Fruit fly (Drosophila melanogaster): Measurements from ENCODE around the gene CG12506.

The CG12506 gene

DNA sequence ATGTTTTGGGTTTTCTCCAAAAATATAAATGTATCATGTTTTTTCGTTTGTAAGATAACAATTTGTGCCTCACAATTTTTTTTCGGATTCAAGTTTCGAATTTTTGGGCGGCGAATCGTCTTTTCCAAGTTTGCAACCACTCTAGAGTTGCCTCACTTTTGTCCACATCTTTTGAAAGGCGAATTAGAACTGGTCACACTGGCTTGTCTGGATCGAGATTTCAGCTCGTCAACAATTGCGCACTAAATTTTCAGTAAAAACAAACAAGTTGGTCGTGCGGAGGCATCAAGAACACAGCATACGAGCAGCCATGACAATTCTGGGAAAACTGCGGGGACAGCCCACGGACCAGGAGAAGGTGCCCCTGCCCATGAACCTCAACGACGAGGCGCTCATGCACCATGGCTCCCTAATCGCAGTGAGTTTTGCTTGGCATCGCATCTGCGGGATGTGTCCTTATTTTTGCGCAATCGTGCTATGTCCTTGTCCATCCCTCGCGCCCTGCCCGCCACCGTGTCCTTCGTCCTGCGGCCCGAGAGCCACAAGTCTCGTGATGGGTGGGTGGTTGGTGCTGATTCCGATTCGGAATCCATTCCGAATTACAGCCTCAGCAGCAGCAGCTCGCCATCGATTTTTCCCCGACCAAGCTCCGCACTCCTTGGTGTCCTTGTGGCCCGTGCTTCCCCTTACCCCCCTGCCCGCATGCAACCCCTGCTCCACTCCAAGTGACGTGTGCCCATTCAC lies 48.1 kb downstream of the CG12506 start, which contains the start of gene CG3662 (continued):
- no peak for TF ChIP-seq Fer2 (tag; optimal IDR thresholded peaks at IDR 0.05)
- TF ChIP-seq grau (tag; optimal IDR thresholded peaks at IDR 0.05) = peak; percentile 19
- TF ChIP-seq CG11093 (GFP tag; IDR thresholded peaks at IDR 0.05) = no peak
- no peak for TF ChIP-seq B-H1 (GFP tag; IDR thresholded peaks at IDR 0.05)
- peak; percentile 69 for TF ChIP-seq MBD-R2 (GFP tag; IDR thresholded peaks at IDR 0.05)
- TF ChIP-seq stwl (tag; optimal IDR thresholded peaks at IDR 0.05) = peak; percentile 69
- 0 out of 2 replicates have a peak, but pooled peaks have one; percentile 9 for TF ChIP-seq ssp (GFP tag; IDR thresholded peaks at IDR 0.05)
- no peak for TF ChIP-seq Sox100B (GFP tag; optimal IDR thresholded peaks at IDR 0.05)
- peak; percentile 43; the same call in 1 of the 3 replicates for TF ChIP-seq CG34422 (GFP tag; IDR thresholded peaks at IDR 0.05)
- no peak for TF ChIP-seq lilli (GFP tag; optimal IDR thresholded peaks at IDR 0.05)
- no peak for TF ChIP-seq CG7372 (GFP tag; IDR thresholded peaks at IDR 0.05)
- TF ChIP-seq CG17328 (GFP tag; IDR thresholded peaks at IDR 0.05) = no peak
- TF ChIP-seq wor (GFP tag; IDR thresholded peaks at IDR 0.05) = no peak
- no peak for TF ChIP-seq oc (tag; optimal IDR thresholded peaks at IDR 0.05)
- 0 out of 2 replicates have a peak, but pooled peaks have one; percentile 32 for TF ChIP-seq CG32767 (GFP tag; IDR thresholded peaks at IDR 0.05)
- peak; percentile 72; the same call in 2 of the 3 replicates for TF ChIP-seq ci (GFP tag; IDR thresholded peaks at IDR 0.05)
- no peak for TF ChIP-seq ara (GFP tag; IDR thresholded peaks at IDR 0.05)
- peak; percentile 87 for TF ChIP-seq crol (GFP tag; IDR thresholded peaks at IDR 0.05)
- peak; percentile 63 for TF ChIP-seq CG14710 (tag; optimal IDR thresholded peaks at IDR 0.05)
- no peak for TF ChIP-seq CG17385 (GFP tag; optimal IDR thresholded peaks at IDR 0.05)
- peak; percentile 40 for TF ChIP-seq CG13894 (tag; optimal IDR thresholded peaks at IDR 0.05)
- TF ChIP-seq CG10267 (tag; optimal IDR thresholded peaks at IDR 0.05) = peak; percentile 55
- no peak for TF ChIP-seq hb (GFP tag; IDR thresholded peaks at IDR 0.05; ENCODE audit: partially characterized antibody)
- TF ChIP-seq CG10147 (GFP tag; optimal IDR thresholded peaks at IDR 0.05) = peak; percentile 1
- peak; percentile 97 for TF ChIP-seq CG13624 (GFP tag; optimal IDR thresholded peaks at IDR 0.05)
- TF ChIP-seq CG8359 (GFP tag; optimal IDR thresholded peaks at IDR 0.05; ENCODE audit: borderline replicate concordance) = no peak
- TF ChIP-seq MESR4 (GFP tag; optimal IDR thresholded peaks at IDR 0.05) = peak; percentile 97
- no peak for TF ChIP-seq D19B (GFP tag; optimal IDR thresholded peaks at IDR 0.05)
- no peak for TF ChIP-seq CG8281 (tag; optimal IDR thresholded peaks at IDR 0.05)
- TF ChIP-seq knrl (GFP tag; IDR thresholded peaks at IDR 0.05; ENCODE audit: partially characterized antibody) = peak; percentile 40; the same call in 1 of the 3 replicates
- TF ChIP-seq kah (GFP tag; optimal IDR thresholded peaks at IDR 0.05) = no peak
- TF ChIP-seq onecut (GFP tag; IDR thresholded peaks at IDR 0.05) = peak; percentile 99
- no peak for TF ChIP-seq CG9727 (GFP tag; optimal IDR thresholded peaks at IDR 0.05)
- TF ChIP-seq CG10979 (tag; optimal IDR thresholded peaks at IDR 0.05) = no peak
- TF ChIP-seq CG9876 (GFP tag; optimal IDR thresholded peaks at IDR 0.05) = no peak
- no peak for TF ChIP-seq Bdp1 (GFP tag; optimal IDR thresholded peaks at IDR 0.05)
- peak; percentile 40 for TF ChIP-seq CTCF (GFP tag; optimal IDR thresholded peaks at IDR 0.05)
- TF ChIP-seq Hmr (GFP tag; optimal IDR thresholded peaks at IDR 0.05) = peak; percentile 47
- peak; percentile 82 for TF ChIP-seq HmgZ (tag; optimal IDR thresholded peaks at IDR 0.05)
- no peak for TF ChIP-seq CG4360 (GFP tag; IDR thresholded peaks at IDR 0.05)
- TF ChIP-seq en (GFP tag; optimal IDR thresholded peaks at IDR 0.05) = no peak
- peak; percentile 97 for TF ChIP-seq gfzf (GFP tag; optimal IDR thresholded peaks at IDR 0.05)
- peak; percentile 29 for TF ChIP-seq CG2712 (tag; optimal IDR thresholded peaks at IDR 0.05)
- peak; percentile 7 for TF ChIP-seq CG17829 (tag; optimal IDR thresholded peaks at IDR 0.05)
- no peak for TF ChIP-seq ase (GFP tag; IDR thresholded peaks at IDR 0.05)
- peak; percentile 16 for TF ChIP-seq bcd (GFP tag; optimal IDR thresholded peaks at IDR 0.05)
- TF ChIP-seq bigmax (GFP tag; optimal IDR thresholded peaks at IDR 0.05) = peak; percentile 16
- TF ChIP-seq Chrac-16 (GFP tag; optimal IDR thresholded peaks at IDR 0.05) = no peak
- no peak for TF ChIP-seq fd3F (GFP tag; optimal IDR thresholded peaks at IDR 0.05)
- TF ChIP-seq zf30C (GFP tag; optimal IDR thresholded peaks at IDR 0.05) = peak; percentile 4
